Worm (Caenorhabditis elegans) whole organism, L4 larva: Measurements from ENCODE around the gene grd-5.

Experiments used
- F26F4.8 ChIP-seq: fragments of 200-800 bp; sonication (Bioruptor generic); conservative IDR thresholded peaks from 2 replicates; pipeline ENCODE4 v1.3.6; 2022; ENCODE audit warnings: missing genetic modification characterization, missing compliant biosample characterization
- F44E2.7 ChIP-seq: fragments of 200-800 bp; sonication (Bioruptor generic); IDR thresholded peaks from 2 replicates; pipeline ENCODE4 v2.1.2; 2022; ENCODE audit warnings: missing genetic modification characterization, missing compliant biosample characterization
- T20F7.1 ChIP-seq: fragments of 200-800 bp; sonication (Bioruptor generic); optimal IDR thresholded peaks from 2 replicates; lab custom pipeline; 2018; ENCODE audit warnings: mild to moderate bottlenecking, missing genetic modification characterization, missing compliant biosample characterization
- Y105C5A.15 ChIP-seq: fragments of 200-800 bp; sonication (Bioruptor generic); IDR thresholded peaks from 2 replicates; pipeline ENCODE4 v1.3.6; 2022; ENCODE audit warnings: missing genetic modification characterization, missing compliant biosample characterization
- Y5F2A.4 ChIP-seq: fragments of 200-800 bp; sonication (Bioruptor generic); optimal IDR thresholded peaks from 2 replicates; lab custom pipeline; 2018; ENCODE audit warnings: mild to moderate bottlenecking, missing genetic modification characterization, missing compliant biosample characterization
- Y75B8A.6 ChIP-seq: fragments of 200-800 bp; sonication (Bioruptor generic); IDR thresholded peaks from 2 replicates; pipeline ENCODE4 v1.3.6; 2022; ENCODE audit warnings: missing genetic modification reagents, missing genetic modification characterization, missing compliant biosample characterization
- ZK337.2 ChIP-seq: fragments of 200-800 bp; sonication (Bioruptor generic); IDR thresholded peaks from 2 replicates; pipeline ENCODE4 v1.3.6; 2022; ENCODE audit warnings: missing genetic modification reagents, missing genetic modification characterization, missing compliant biosample characterization
- aly-2 ChIP-seq: sonication (generic microtip); optimal IDR thresholded peaks from 2 replicates; lab custom pipeline; 2018; ENCODE audit warnings: missing biosample characterization, missing genetic modification characterization
- ceh-28 ChIP-seq: fragments of 150-350 bp; optimal IDR thresholded peaks from 2 replicates; lab custom pipeline; 2014; ENCODE audit warnings: missing biosample characterization, missing genetic modification reagents, missing genetic modification characterization
- ceh-44 ChIP-seq: fragments of 200-800 bp; sonication (Bioruptor generic); IDR thresholded peaks from 2 replicates; pipeline ENCODE4 v1.3.6; 2022; ENCODE audit warnings: missing genetic modification reagents, missing genetic modification characterization, missing compliant biosample characterization
- ceh-62 ChIP-seq: sonication (generic microtip); optimal IDR thresholded peaks from 2 replicates; lab custom pipeline; 2017; ENCODE audit warnings: missing biosample characterization, missing genetic modification characterization
- daf-16 ChIP-seq, 3 experiments: sonication (generic microtip); optimal IDR thresholded peaks; 2 replicates each; lab custom pipeline; 2016 to 2017; ENCODE audit warnings: missing genetic modification characterization in 3 of 3, missing genetic modification reagents in 3 of 3, mild to moderate bottlenecking in 2 of 3, missing compliant biosample characterization in 2 of 3, missing biosample characterization in 1 of 3, moderate library complexity in 1 of 3
- daf-19 ChIP-seq: fragments of 200-800 bp; sonication (Bioruptor generic); conservative IDR thresholded peaks from 2 replicates; pipeline ENCODE4 v1.3.6; 2022; ENCODE audit warnings: missing genetic modification characterization, missing compliant biosample characterization
- dmd-6 ChIP-seq: fragments of 200-800 bp; sonication (Bioruptor generic); IDR thresholded peaks from 2 replicates; pipeline ENCODE4 v1.3.6; 2022; ENCODE audit warnings: missing genetic modification reagents, missing genetic modification characterization, missing compliant biosample characterization
- duxl-1 ChIP-seq: sonication (generic microtip); optimal IDR thresholded peaks from 2 replicates; lab custom pipeline; 2016; ENCODE audit warnings: mild to moderate bottlenecking, missing genetic modification characterization, moderate library complexity, missing compliant biosample characterization; ENCODE audit not compliant: poor library complexity
- dve-1 ChIP-seq: sonication (generic microtip); optimal IDR thresholded peaks from 2 replicates; lab custom pipeline; 2017; ENCODE audit warnings: antibody characterized with exemption, mild to moderate bottlenecking, missing genetic modification characterization, missing compliant biosample characterization; ENCODE audit not compliant: insufficient read depth
- egl-43 ChIP-seq: fragments of 200-800 bp; sonication (Bioruptor generic); IDR thresholded peaks from 2 replicates; pipeline ENCODE4 v1.3.6; 2022; ENCODE audit warnings: missing genetic modification reagents, missing genetic modification characterization, missing compliant biosample characterization
- gei-8 ChIP-seq: fragments of 200-800 bp; sonication (Bioruptor generic); optimal IDR thresholded peaks from 2 replicates; lab custom pipeline; 2018; ENCODE audit warnings: mild to moderate bottlenecking, missing genetic modification characterization, missing compliant biosample characterization
- hif-1 ChIP-seq, 2 experiments: sonication (generic microtip); optimal IDR thresholded peaks; 2 replicates each; lab custom pipeline; 2016 to 2017; ENCODE audit warnings: missing compliant biosample characterization in 2 of 2, missing genetic modification characterization in 2 of 2, missing genetic modification reagents in 2 of 2, missing genotype in 2 of 2, mild to moderate bottlenecking in 1 of 2
- jun-1 ChIP-seq: fragments of 150-350 bp; optimal IDR thresholded peaks from 2 replicates; lab custom pipeline; 2014; ENCODE audit warnings: missing biosample characterization, missing genetic modification reagents, missing genetic modification characterization
- lin-1 ChIP-seq: fragments of 200-800 bp; sonication (Bioruptor generic); IDR thresholded peaks from 2 replicates; pipeline ENCODE4 v1.3.6; 2022; ENCODE audit warnings: missing genetic modification reagents, missing genetic modification characterization, missing compliant biosample characterization
- lin-13 ChIP-seq: fragments of 150-350 bp; optimal IDR thresholded peaks from 2 replicates; lab custom pipeline; 2014; ENCODE audit warnings: missing biosample characterization, missing genetic modification reagents, missing genetic modification characterization
- lin-39 ChIP-seq: fragments of 150-350 bp; optimal IDR thresholded peaks from 2 replicates; lab custom pipeline; 2014; ENCODE audit warnings: missing biosample characterization, missing genetic modification reagents, missing genetic modification characterization
- lsy-2 ChIP-seq, 2 experiments: fragments of 150-350 bp in 1 of 2; sonication (generic microtip) in 1 of 2; optimal IDR thresholded peaks; 2 replicates each; lab custom pipeline; 2014 to 2017; ENCODE audit warnings: missing biosample characterization in 2 of 2, missing genetic modification characterization in 2 of 2
- mdl-1 ChIP-seq, 2 experiments: fragments of 150-350 bp in 1 of 2; sonication (generic microtip) in 1 of 2; optimal IDR thresholded peaks; 2 replicates each; lab custom pipeline; 2014 to 2017; ENCODE audit warnings: missing biosample characterization in 2 of 2, missing genetic modification characterization in 2 of 2
- nhr-111 ChIP-seq: fragments of 200-800 bp; sonication (Bioruptor generic); optimal IDR thresholded peaks from 2 replicates; lab custom pipeline; 2018; ENCODE audit warnings: mild to moderate bottlenecking, missing genetic modification characterization, missing compliant biosample characterization
- nhr-237 ChIP-seq: sonication (generic microtip); optimal IDR thresholded peaks from 2 replicates; lab custom pipeline; 2017; ENCODE audit warnings: missing biosample characterization, missing genetic modification characterization
- nhr-25 ChIP-seq: sonication (generic microtip); optimal IDR thresholded peaks from 2 replicates; lab custom pipeline; 2017; ENCODE audit warnings: missing genetic modification characterization, mild to moderate bottlenecking, missing compliant biosample characterization, antibody characterized with exemption, moderate library complexity, borderline replicate concordance; ENCODE audit not compliant: insufficient read depth
- nhr-28 ChIP-seq: fragments of 150-350 bp; optimal IDR thresholded peaks from 2 replicates; lab custom pipeline; 2014; ENCODE audit warnings: missing biosample characterization, missing genetic modification characterization
- nhr-41 ChIP-seq: fragments of 200-800 bp; sonication (Bioruptor generic); IDR thresholded peaks from 2 replicates; pipeline ENCODE4 v1.3.6; 2022; ENCODE audit warnings: missing genetic modification reagents, missing genetic modification characterization, missing compliant biosample characterization
- nhr-48 ChIP-seq: sonication (generic microtip); optimal IDR thresholded peaks from 2 replicates; lab custom pipeline; 2016; ENCODE audit warnings: mild to moderate bottlenecking, missing genetic modification characterization, missing compliant biosample characterization
- nhr-76 ChIP-seq: fragments of 150-350 bp; optimal IDR thresholded peaks from 2 replicates; lab custom pipeline; 2014; ENCODE audit warnings: missing biosample characterization, missing genetic modification characterization
- nhr-77 ChIP-seq: fragments of 150-350 bp; optimal IDR thresholded peaks from 2 replicates; lab custom pipeline; 2014; ENCODE audit warnings: missing biosample characterization, missing genetic modification characterization
- pha-4 ChIP-seq, 2 experiments: fragments of 150-350 bp in 1 of 2; fragments of 200-800 bp in 1 of 2; sonication (Bioruptor generic) in 1 of 2; IDR thresholded peaks in 1 of 2; optimal IDR thresholded peaks in 1 of 2; 2 replicates each; pipeline versions ENCODE4 v1.3.6 to Lab custom; 2014 to 2022; ENCODE audit warnings: missing genetic modification characterization in 2 of 2, missing genetic modification reagents in 2 of 2, missing biosample characterization in 1 of 2, missing compliant biosample characterization in 1 of 2
- pqm-1 ChIP-seq: sonication (generic microtip); optimal IDR thresholded peaks from 2 replicates; lab custom pipeline; 2017; ENCODE audit warnings: missing biosample characterization, missing genetic modification characterization
- rbr-2 ChIP-seq: sonication (generic microtip); optimal IDR thresholded peaks from 2 replicates; lab custom pipeline; 2016; ENCODE audit warnings: missing genotype, missing genetic modification characterization, missing compliant biosample characterization
- saeg-2 ChIP-seq: fragments of 200-800 bp; sonication (Bioruptor generic); IDR thresholded peaks from 2 replicates; pipeline ENCODE4 v1.3.6; 2022; ENCODE audit warnings: missing genetic modification reagents, missing genetic modification characterization, missing compliant biosample characterization
- set-16 ChIP-seq: fragments of 200-800 bp; sonication (Bioruptor generic); IDR thresholded peaks from 2 replicates; pipeline ENCODE4 v1.3.6; 2022; ENCODE audit warnings: missing genetic modification reagents, missing genetic modification characterization, missing compliant biosample characterization
- skn-1 ChIP-seq: fragments of 150-350 bp; optimal IDR thresholded peaks from 2 replicates; lab custom pipeline; 2014; ENCODE audit warnings: missing biosample characterization, missing genetic modification characterization
- tra-1 ChIP-seq: fragments of 200-800 bp; sonication (Bioruptor generic); IDR thresholded peaks from 2 replicates; pipeline ENCODE4 v1.3.6; 2022; ENCODE audit warnings: missing genetic modification reagents, missing genetic modification characterization, missing compliant biosample characterization
- unc-62 ChIP-seq, 3 experiments: fragments of 150-350 bp in 1 of 3; sonication (generic microtip); optimal IDR thresholded peaks in 2 of 3; peaks in 1 of 3; 1 replicate in 1 of 3; 2 replicates in 2 of 3; lab custom pipeline; 2014 to 2017; ENCODE audit warnings: missing biosample characterization in 3 of 3, missing genetic modification characterization in 3 of 3, missing genetic modification reagents in 3 of 3, missing genotype in 1 of 3
- vab-7 ChIP-seq: fragments of 200-800 bp; sonication (Bioruptor generic); IDR thresholded peaks from 2 replicates; pipeline ENCODE4 v1.3.6; 2022; ENCODE audit warnings: missing genetic modification reagents, missing genetic modification characterization, missing compliant biosample characterization
- zfp-2 ChIP-seq: sonication (generic microtip); optimal IDR thresholded peaks from 2 replicates; lab custom pipeline; 2016; ENCODE audit warnings: mild to moderate bottlenecking, missing genetic modification characterization, missing compliant biosample characterization
- zip-11 ChIP-seq: fragments of 200-800 bp; sonication (Bioruptor generic); IDR thresholded peaks from 2 replicates; pipeline ENCODE4 v1.3.6; 2022; ENCODE audit warnings: missing genetic modification characterization, missing compliant biosample characterization
- ztf-11 ChIP-seq: fragments of 150-350 bp; optimal IDR thresholded peaks from 2 replicates; lab custom pipeline; 2014; ENCODE audit warnings: missing biosample characterization, missing genetic modification characterization

Gene grd-5

DNA sequence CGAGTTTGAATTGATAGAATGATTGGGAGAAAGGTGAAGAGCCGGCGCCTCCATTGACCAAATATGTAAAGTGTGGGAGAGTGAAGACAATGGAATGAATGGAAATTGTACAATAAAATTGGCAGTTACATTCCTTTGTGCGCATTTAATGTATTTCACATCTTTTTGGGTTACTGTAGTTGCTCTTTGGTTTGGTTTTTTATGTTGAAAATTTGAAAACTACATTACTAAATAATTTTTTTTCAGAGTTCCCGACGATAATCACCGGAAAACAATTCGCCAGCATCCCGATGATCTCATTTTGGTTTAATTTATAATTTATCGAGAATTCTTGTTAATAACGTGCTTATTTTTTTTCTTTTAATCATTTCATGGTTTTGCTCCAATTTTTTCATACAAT is 37.9 kb upstream of the grd-5 start, which contains the start of gene C10B5.1:
Gene C10B5.1, plus strand, starts transcription at position 301 of the 400 bp plus-strand sequence.
- TF ChIP-seq lin-13 = no peak
- TF ChIP-seq Y75B8A.6 = no peak
- TF ChIP-seq egl-43 (GFP tag; lab: Robert Waterston, UW) = no peak
- no peak for TF ChIP-seq nhr-77 (tag; lab: Kevin White, UChicago)
- TF ChIP-seq duxl-1 (tag; lab: Kevin White, UChicago) = no peak
- no peak for TF ChIP-seq F44E2.7 (GFP tag; lab: Robert Waterston, UW)
- no peak for TF ChIP-seq F26F4.8 (GFP tag; lab: Robert Waterston, UW)
- no peak for TF ChIP-seq rbr-2
- TF ChIP-seq mdl-1 (tag; optimal IDR thresholded peaks at IDR 0.05; lab: Kevin White, UChicago) = no peak
- no peak for TF ChIP-seq set-16 (GFP tag; lab: Robert Waterston, UW)
- no peak for TF ChIP-seq nhr-111 (GFP tag; lab: Kevin White, UChicago)
- TF ChIP-seq hif-1 (tag; optimal IDR thresholded peaks at IDR 0.05; lab: Kevin White, UChicago) = no peak
- TF ChIP-seq, all 104 proteins: peak for 0

DNA sequence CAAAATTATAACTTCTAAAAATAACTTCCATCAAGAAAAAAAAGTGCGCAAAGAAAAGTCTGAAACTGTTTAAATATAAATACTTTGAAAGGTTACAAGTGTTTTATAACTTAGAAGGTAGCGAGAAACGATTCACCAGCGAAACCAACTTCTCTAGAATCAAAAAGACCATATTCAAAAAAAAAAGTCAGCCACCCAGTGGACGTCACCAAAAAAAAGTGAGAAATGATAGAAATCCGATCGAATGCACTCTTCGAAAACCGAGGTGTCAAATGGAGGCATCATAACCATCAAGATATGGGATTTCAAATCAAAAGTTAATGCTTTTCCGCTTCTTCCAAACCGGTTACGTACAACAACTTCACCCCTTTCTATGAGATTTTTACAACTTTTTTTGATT is 32.4 kb upstream of the grd-5 start:
- TF ChIP-seq aly-2 (no peak), lsy-2 (tag; optimal IDR thresholded peaks at IDR 0.05; lab: Kevin White, UChicago) (no peak)

DNA sequence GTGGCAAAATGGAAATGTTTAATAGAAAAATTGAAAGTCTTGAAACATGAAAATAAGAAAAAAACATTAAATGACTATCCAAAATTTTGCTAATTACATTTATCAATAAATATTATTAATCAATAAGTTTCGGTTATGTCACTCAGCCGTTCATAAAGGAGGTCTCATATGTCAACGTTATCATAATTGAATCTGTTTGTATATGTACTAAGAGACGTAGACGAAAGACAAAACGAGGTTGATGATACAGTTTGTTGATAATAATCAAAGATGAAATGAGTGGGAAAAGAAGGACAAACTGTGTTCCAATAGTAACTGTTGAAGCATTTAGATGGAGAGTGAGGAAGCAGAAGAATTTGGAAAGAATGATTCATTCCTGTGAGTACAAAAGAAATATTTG is 31.9 kb upstream of the grd-5 start:
- no peak for TF ChIP-seq F26F4.8 (GFP tag; lab: Robert Waterston, UW)
- TF ChIP-seq nhr-48 = peak; percentile 36
- no peak for TF ChIP-seq unc-62 (GFP tag; optimal IDR thresholded peaks at IDR 0.05 in 1 of 2; lab: Kevin White, UChicago)
- no peak for TF ChIP-seq unc-62 (tag; optimal IDR thresholded peaks at IDR 0.05; lab: Kevin White, UChicago)
- no peak for TF ChIP-seq daf-16 (GFP tag; optimal IDR thresholded peaks at IDR 0.05; lab: Kevin White, UChicago)
- peak; percentile 90 for TF ChIP-seq daf-16 (tag; optimal IDR thresholded peaks at IDR 0.05; lab: Kevin White, UChicago)
- no peak for TF ChIP-seq ceh-62 (tag; lab: Kevin White, UChicago)
- no peak for TF ChIP-seq nhr-237
- no peak for TF ChIP-seq tra-1
- TF ChIP-seq nhr-25 (tag; lab: Kevin White, UChicago) = no peak
- TF ChIP-seq skn-1 = no peak
- TF ChIP-seq nhr-28 (tag; lab: Kevin White, UChicago) = peak; percentile 46
- no peak for TF ChIP-seq Y5F2A.4
- TF ChIP-seq pha-4 (GFP tag; IDR thresholded peaks at IDR 0.05; lab: Robert Waterston, UW) = no peak
- TF ChIP-seq pha-4 (tag; optimal IDR thresholded peaks at IDR 0.05; lab: Kevin White, UChicago) = no peak
- TF ChIP-seq Y105C5A.15 = no peak
- no peak for TF ChIP-seq lin-13
- peak; percentile 71 for TF ChIP-seq dve-1 (tag; lab: Kevin White, UChicago)
- TF ChIP-seq nhr-76 (tag; lab: Kevin White, UChicago) = no peak
- no peak for TF ChIP-seq vab-7 (GFP tag; lab: Robert Waterston, UW)
- no peak for TF ChIP-seq ZK337.2
- TF ChIP-seq lin-1 = no peak
- TF ChIP-seq nhr-41 = no peak
- no peak for TF ChIP-seq ztf-11
- TF ChIP-seq zip-11 (GFP tag; lab: Robert Waterston, UW) = no peak
- TF ChIP-seq Y75B8A.6 = no peak
- TF ChIP-seq lin-39 (tag; lab: Kevin White, UChicago) = no peak
- no peak for TF ChIP-seq ceh-44 (GFP tag; lab: Robert Waterston, UW)
- TF ChIP-seq dmd-6 (GFP tag; lab: Robert Waterston, UW) = peak; percentile 58
- no peak for TF ChIP-seq jun-1 (tag; lab: Kevin White, UChicago)
- no peak for TF ChIP-seq gei-8 (GFP tag; lab: Kevin White, UChicago)
- no peak for TF ChIP-seq zfp-2 (tag; lab: Kevin White, UChicago)
- peak; percentile 26 for TF ChIP-seq pqm-1
- no peak for TF ChIP-seq hif-1 (tag; optimal IDR thresholded peaks at IDR 0.05; lab: Kevin White, UChicago)
- no peak for TF ChIP-seq daf-19 (GFP tag; lab: Robert Waterston, UW)
- no peak for TF ChIP-seq mdl-1 (tag; optimal IDR thresholded peaks at IDR 0.05; lab: Kevin White, UChicago)
- TF ChIP-seq saeg-2 (GFP tag; lab: Robert Waterston, UW) = no peak
- TF ChIP-seq T20F7.1 = peak; percentile 24
- no peak for TF ChIP-seq ceh-28
